Fruit fly (Drosophila melanogaster) whole organism, embryonic: ENCODE measurements around the gene atl.
A peak's percentile ranks its signal among the peaks of the same experiment; 100 is the strongest.

Experiments
- Bgb ChIP-seq: fragments of 200-800 bp; sonication (Bioruptor generic); IDR thresholded peaks from 2 replicates; pipeline ENCODE4 v1.3.6; 2022; ENCODE audit warnings: missing biosample characterization, missing genetic modification characterization; ENCODE audit not compliant: partially characterized antibody
- CG10147 ChIP-seq: fragments of 200-800 bp; sonication (Bioruptor generic); optimal IDR thresholded peaks from 2 replicates; lab custom pipeline; 2019; ENCODE audit warnings: missing biosample characterization, mild to moderate bottlenecking, missing genetic modification characterization, moderate library complexity
- CG10431 ChIP-seq: fragments of 200-800 bp; sonication (Bioruptor generic); optimal IDR thresholded peaks from 3 replicates; lab custom pipeline; 2018; ENCODE audit warnings: missing biosample characterization, mild to moderate bottlenecking, missing genetic modification characterization
- CG10565 ChIP-seq: fragments of 200-800 bp; sonication (Bioruptor generic); optimal IDR thresholded peaks from 3 replicates; lab custom pipeline; 2016; ENCODE audit warnings: missing biosample characterization, mild to moderate bottlenecking, missing genetic modification characterization
- CG11093 ChIP-seq: fragments of 200-800 bp; sonication (Bioruptor generic); IDR thresholded peaks from 3 replicates; pipeline ENCODE4 v1.3.6; 2022; ENCODE audit warnings: missing biosample characterization, missing genetic modification characterization
- CG15073 ChIP-seq: fragments of 200-800 bp; sonication (Bioruptor generic); optimal IDR thresholded peaks from 2 replicates; lab custom pipeline; 2016; ENCODE audit warnings: missing biosample characterization, missing genetic modification characterization
- CG15269 ChIP-seq: fragments of 200-800 bp; sonication (Bioruptor generic); optimal IDR thresholded peaks from 2 replicates; lab custom pipeline; 2018; ENCODE audit warnings: missing biosample characterization, mild to moderate bottlenecking, missing genetic modification characterization, moderate library complexity
- CG15479 ChIP-seq: fragments of 200-800 bp; sonication (Bioruptor generic); optimal IDR thresholded peaks from 3 replicates; lab custom pipeline; 2019; ENCODE audit warnings: missing biosample characterization, mild to moderate bottlenecking, missing genetic modification characterization, moderate library complexity
- CG1602 ChIP-seq: fragments of 200-800 bp; sonication (Bioruptor generic); optimal IDR thresholded peaks from 3 replicates; lab custom pipeline; 2016; ENCODE audit warnings: missing biosample characterization, missing genetic modification characterization
- CG18011 ChIP-seq: fragments of 200-800 bp; sonication (Bioruptor generic); optimal IDR thresholded peaks from 2 replicates; lab custom pipeline; 2017; ENCODE audit warnings: missing biosample characterization, missing genetic modification characterization, mild to moderate bottlenecking, moderate library complexity, missing genotype
- CG18599 ChIP-seq: fragments of 200-800 bp; sonication (Bioruptor generic); optimal IDR thresholded peaks from 3 replicates; lab custom pipeline; 2017; ENCODE audit warnings: missing biosample characterization, missing genetic modification characterization, mild to moderate bottlenecking, moderate library complexity, missing genetic modification reagents
- CG2120 ChIP-seq: fragments of 200-800 bp; sonication (Bioruptor generic); optimal IDR thresholded peaks from 3 replicates; lab custom pipeline; 2016; ENCODE audit warnings: missing biosample characterization, missing genetic modification characterization
- CG2129 ChIP-seq: fragments of 200-800 bp; sonication (Bioruptor generic); IDR thresholded peaks from 2 replicates; pipeline ENCODE4 v1.3.6; 2022; ENCODE audit warnings: missing biosample characterization, missing genetic modification characterization; ENCODE audit not compliant: partially characterized antibody
- CG3281 ChIP-seq: fragments of 200-800 bp; sonication (Bioruptor generic); optimal IDR thresholded peaks from 3 replicates; lab custom pipeline; 2017; ENCODE audit warnings: missing biosample characterization, mild to moderate bottlenecking, missing genetic modification characterization
- CG3838 ChIP-seq: fragments of 200-800 bp; sonication (Bioruptor generic); optimal IDR thresholded peaks from 3 replicates; lab custom pipeline; 2016; ENCODE audit warnings: missing biosample characterization, missing genetic modification characterization
- CG4328 ChIP-seq: fragments of 200-800 bp; sonication (Bioruptor generic); optimal IDR thresholded peaks from 3 replicates; lab custom pipeline; 2017; ENCODE audit warnings: missing biosample characterization, missing genetic modification reagents, missing genetic modification characterization
- CG43689 ChIP-seq: fragments of 200-800 bp; sonication (Bioruptor generic); IDR thresholded peaks from 2 replicates; pipeline ENCODE4 v1.3.6; 2022; ENCODE audit warnings: missing biosample characterization, missing genetic modification characterization
- CG6683 ChIP-seq: fragments of 200-800 bp; sonication (Bioruptor generic); optimal IDR thresholded peaks from 2 replicates; lab custom pipeline; 2017; ENCODE audit warnings: missing biosample characterization, mild to moderate bottlenecking, missing genetic modification characterization, missing genetic modification reagents
- CG7928 ChIP-seq: fragments of 200-800 bp; sonication (Bioruptor generic); optimal IDR thresholded peaks from 2 replicates; lab custom pipeline; 2017; ENCODE audit warnings: missing biosample characterization, mild to moderate bottlenecking, missing genetic modification characterization
- CG8388 ChIP-seq: fragments of 200-800 bp; sonication (Bioruptor generic); optimal IDR thresholded peaks from 2 replicates; lab custom pipeline; 2019; ENCODE audit warnings: missing biosample characterization, mild to moderate bottlenecking, missing genetic modification characterization, moderate library complexity
- CHES-1-like ChIP-seq: fragments of 200-800 bp; sonication (Bioruptor generic); optimal IDR thresholded peaks from 2 replicates; lab custom pipeline; 2016; ENCODE audit warnings: missing biosample characterization, missing genetic modification characterization
- ERR ChIP-seq: fragments of 200-800 bp; sonication (Bioruptor generic); optimal IDR thresholded peaks from 2 replicates; lab custom pipeline; 2016; ENCODE audit warnings: missing biosample characterization, missing genetic modification characterization
- Gug ChIP-seq: fragments of 200-800 bp; sonication (Bioruptor generic); IDR thresholded peaks from 4 replicates; pipeline ENCODE4 v1.3.6; 2022; ENCODE audit warnings: missing biosample characterization, missing genetic modification characterization
- HLH54F ChIP-seq: fragments of 200-800 bp; sonication (Bioruptor generic); optimal IDR thresholded peaks from 3 replicates; lab custom pipeline; 2016; ENCODE audit warnings: missing biosample characterization, missing genetic modification characterization
- Jarid2 ChIP-seq: fragments of 200-800 bp; sonication (Bioruptor generic); optimal IDR thresholded peaks from 3 replicates; lab custom pipeline; 2017; ENCODE audit warnings: mild to moderate bottlenecking, missing biosample characterization, missing genetic modification reagents, missing genetic modification characterization
- Lhr ChIP-seq: fragments of 200-800 bp; sonication (Bioruptor generic); optimal IDR thresholded peaks from 3 replicates; lab custom pipeline; 2017; ENCODE audit warnings: mild to moderate bottlenecking, missing biosample characterization, missing genetic modification reagents, missing genetic modification characterization
- Max ChIP-seq: fragments of 200-800 bp; sonication (Bioruptor generic); optimal IDR thresholded peaks from 2 replicates; lab custom pipeline; 2016; ENCODE audit warnings: missing biosample characterization, mild to moderate bottlenecking, missing genetic modification characterization
- PHDP ChIP-seq: fragments of 200-800 bp; sonication (Bioruptor generic); optimal IDR thresholded peaks from 3 replicates; lab custom pipeline; 2018; ENCODE audit warnings: missing biosample characterization, mild to moderate bottlenecking, missing genetic modification characterization, moderate library complexity
- Scr ChIP-seq: fragments of 200-800 bp; sonication (Bioruptor generic); IDR thresholded peaks from 2 replicates; pipeline ENCODE4 v1.3.6; 2022; ENCODE audit warnings: missing biosample characterization, missing genetic modification characterization; ENCODE audit not compliant: partially characterized antibody
- Six4 ChIP-seq: fragments of 200-800 bp; sonication (Bioruptor generic); optimal IDR thresholded peaks from 2 replicates; lab custom pipeline; 2016; ENCODE audit warnings: missing biosample characterization, missing genetic modification characterization
- Stat92E ChIP-seq, 3 experiments: fragments of >200 bp in 2 of 3; fragments of 200-800 bp in 1 of 3; sonication (Bioruptor generic) in 1 of 3; optimal IDR thresholded peaks; 2 replicates each; lab custom pipeline; 2017 to 2019; ENCODE audit warnings: missing biosample characterization in 3 of 3, missing genetic modification characterization in 3 of 3, mild to moderate bottlenecking in 1 of 3, moderate library complexity in 1 of 3
- Tbp ChIP-seq: fragments of >200 bp; optimal IDR thresholded peaks from 2 replicates; lab custom pipeline; 2018; ENCODE audit warnings: missing biosample characterization, missing genetic modification characterization
- Usf ChIP-seq: fragments of 200-800 bp; sonication (Bioruptor generic); optimal IDR thresholded peaks from 2 replicates; lab custom pipeline; 2017; ENCODE audit warnings: missing genotype, missing biosample characterization, missing genetic modification characterization
- YL-1 ChIP-seq: fragments of 200-800 bp; sonication (Bioruptor generic); optimal IDR thresholded peaks from 3 replicates; lab custom pipeline; 2017; ENCODE audit warnings: missing biosample characterization, mild to moderate bottlenecking, missing genetic modification characterization
- amos ChIP-seq: fragments of 200-800 bp; sonication (Bioruptor generic); IDR thresholded peaks from 2 replicates; pipeline ENCODE4 v1.3.6; 2022; ENCODE audit warnings: missing biosample characterization, missing genetic modification characterization; ENCODE audit not compliant: partially characterized antibody
- bowl ChIP-seq: fragments of 200-800 bp; sonication (Bioruptor generic); IDR thresholded peaks from 2 replicates; pipeline ENCODE4 v1.3.6; 2022; ENCODE audit warnings: missing biosample characterization, missing genetic modification characterization
- caup ChIP-seq: fragments of 200-800 bp; sonication (Bioruptor generic); optimal IDR thresholded peaks from 3 replicates; lab custom pipeline; 2017; ENCODE audit warnings: missing biosample characterization, mild to moderate bottlenecking, missing genetic modification characterization, moderate library complexity; ENCODE audit not compliant: severe bottlenecking
- danr ChIP-seq: fragments of 200-800 bp; sonication (Bioruptor generic); IDR thresholded peaks from 2 replicates; pipeline ENCODE4 v1.3.6; 2022; ENCODE audit warnings: missing biosample characterization, missing genetic modification characterization
- grn ChIP-seq: fragments of 200-800 bp; sonication (Bioruptor generic); optimal IDR thresholded peaks from 3 replicates; lab custom pipeline; 2017; ENCODE audit warnings: missing biosample characterization, missing genetic modification characterization
- gsb-n ChIP-seq: fragments of 200-800 bp; sonication (Bioruptor generic); optimal IDR thresholded peaks from 3 replicates; lab custom pipeline; 2018; ENCODE audit warnings: missing biosample characterization, mild to moderate bottlenecking, missing genetic modification characterization
- kni ChIP-seq: fragments of 200-800 bp; sonication (Bioruptor generic); optimal IDR thresholded peaks from 3 replicates; lab custom pipeline; 2017; ENCODE audit warnings: mild to moderate bottlenecking, missing biosample characterization, missing genetic modification reagents, missing genetic modification characterization
- lov ChIP-seq, 2 experiments: fragments of 200-800 bp in 1 of 2; fragments of >200 bp in 1 of 2; sonication (Bioruptor generic) in 1 of 2; IDR thresholded peaks in 1 of 2; optimal IDR thresholded peaks in 1 of 2; 2 replicates in 1 of 2; 3 replicates in 1 of 2; pipeline versions ENCODE4 v1.3.6 to Lab custom; 2017 to 2022; ENCODE audit warnings: missing biosample characterization in 1 of 2, missing genetic modification characterization in 1 of 2
- odd ChIP-seq: fragments of 200-800 bp; sonication (Bioruptor generic); optimal IDR thresholded peaks from 2 replicates; lab custom pipeline; 2017; ENCODE audit warnings: missing biosample characterization, mild to moderate bottlenecking, missing genetic modification characterization
- pnt ChIP-seq: fragments of 200-800 bp; sonication (Bioruptor generic); optimal IDR thresholded peaks from 3 replicates; lab custom pipeline; 2016; ENCODE audit warnings: missing biosample characterization, missing genetic modification characterization
- ssp ChIP-seq: fragments of 200-800 bp; sonication (Bioruptor generic); IDR thresholded peaks from 2 replicates; pipeline ENCODE4 v1.3.6; 2022; ENCODE audit warnings: missing biosample characterization, missing genetic modification characterization
- tna ChIP-seq: fragments of 200-800 bp; sonication (Bioruptor generic); IDR thresholded peaks from 2 replicates; pipeline ENCODE4 v1.3.6; 2022; ENCODE audit warnings: missing biosample characterization, missing genetic modification characterization; ENCODE audit not compliant: partially characterized antibody
- unc-4 ChIP-seq: fragments of 200-800 bp; sonication (Bioruptor generic); IDR thresholded peaks from 2 replicates; pipeline ENCODE4 v1.3.6; 2022; ENCODE audit warnings: missing biosample characterization, missing genetic modification characterization; ENCODE audit not compliant: partially characterized antibody
- wor ChIP-seq: fragments of 200-800 bp; sonication (Bioruptor generic); IDR thresholded peaks from 2 replicates; pipeline ENCODE4 v1.3.6; 2022; ENCODE audit warnings: missing biosample characterization, missing genetic modification characterization
- zfh2 ChIP-seq: fragments of 200-800 bp; sonication (Bioruptor generic); optimal IDR thresholded peaks from 2 replicates; lab custom pipeline; 2016; ENCODE audit warnings: missing biosample characterization, missing genetic modification characterization

Gene atl

DNA sequence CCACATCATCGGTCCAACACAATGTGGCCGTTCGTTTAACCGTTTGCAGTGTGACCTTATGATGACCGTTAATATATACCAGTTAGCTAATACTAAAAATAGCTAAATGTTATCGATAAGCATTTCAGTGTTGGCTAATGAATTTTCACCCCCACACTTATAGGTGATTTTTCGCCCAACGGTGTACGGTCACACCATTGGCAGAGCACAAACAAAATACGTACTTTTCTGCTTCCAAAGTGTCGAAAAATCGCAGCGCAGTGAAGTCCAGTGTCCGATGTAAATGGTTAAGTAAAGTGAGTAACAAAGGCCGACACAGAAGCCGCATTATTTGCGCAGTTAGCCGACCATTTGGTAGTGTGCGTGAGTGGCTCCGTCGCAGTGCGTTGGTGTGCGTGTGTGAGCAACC is at the start of gene atl, which contains the start of gene Syx18:
atl (plus strand) TSS at position 155 of the 409 bp plus-strand sequence.
Syx18 (minus strand) TSS at position 46 of the 409 bp plus-strand sequence.
- no peak for TF ChIP-seq gsb-n (tag; lab: Kevin White, UChicago)
- peak; percentile 72 for TF ChIP-seq Lhr (GFP tag; lab: Kevin White, UChicago)
- no peak for TF ChIP-seq CG10431 (GFP tag; lab: Kevin White, UChicago)
- TF ChIP-seq CG18011 (GFP tag; lab: Kevin White, UChicago) = no peak
- no peak for TF ChIP-seq CG43689 (GFP tag; lab: Robert Waterston, UW)
- no peak for TF ChIP-seq ERR (GFP tag; lab: Kevin White, UChicago)
- TF ChIP-seq CG8388 = no peak
- TF ChIP-seq unc-4 = 0 out of 2 replicates have a peak, but pooled peaks have one; percentile 46
- TF ChIP-seq CG7928 = peak; percentile 24
- no peak for TF ChIP-seq kni (GFP tag; lab: Kevin White, UChicago)
- no peak for TF ChIP-seq CG15073 (GFP tag; lab: Kevin White, UChicago)
- TF ChIP-seq zfh2 (GFP tag; lab: Kevin White, UChicago) = no peak
- TF ChIP-seq grn = no peak
- TF ChIP-seq Bgb (GFP tag; lab: Robert Waterston, UW) = peak; percentile 32; the same call in 1 of the 2 replicates
- no peak for TF ChIP-seq wor (GFP tag; lab: Robert Waterston, UW)
- TF ChIP-seq bowl (GFP tag; lab: Robert Waterston, UW) = no peak
- TF ChIP-seq Usf = no peak
- no peak for TF ChIP-seq CG11093
- TF ChIP-seq pnt = no peak
- no peak for TF ChIP-seq tna (GFP tag; lab: Robert Waterston, UW)
- TF ChIP-seq Max (GFP tag; lab: Kevin White, UChicago) = peak; percentile 3
- no peak for TF ChIP-seq odd (GFP tag; lab: Kevin White, UChicago)
- TF ChIP-seq Gug (GFP tag; lab: Robert Waterston, UW) = no peak
- TF ChIP-seq PHDP = peak; percentile 32
- no peak for TF ChIP-seq CG3281 (GFP tag; lab: Kevin White, UChicago)
- no peak for TF ChIP-seq ssp (GFP tag; lab: Robert Waterston, UW)
- TF ChIP-seq CG2120 = peak; percentile 28
- no peak for TF ChIP-seq CG4328 (GFP tag; lab: Kevin White, UChicago)
- no peak for TF ChIP-seq CG18599
- peak; percentile 31; the same call in 1 of the 2 replicates for TF ChIP-seq Scr (GFP tag; lab: Robert Waterston, UW)
- no peak for TF ChIP-seq CG10147 (GFP tag; lab: Kevin White, UChicago)
- peak; percentile 23 for TF ChIP-seq caup
- TF ChIP-seq Stat92E (GFP tag; optimal IDR thresholded peaks at IDR 0.05; lab: Kevin White, UChicago) = no peak
- TF ChIP-seq CHES-1-like (GFP tag; lab: Kevin White, UChicago) = peak; percentile 8
- TF ChIP-seq lov (optimal IDR thresholded peaks at IDR 0.05; lab: Kevin White, UChicago) = no peak
- no peak for TF ChIP-seq lov (GFP tag; IDR thresholded peaks at IDR 0.05; lab: Robert Waterston, UW)
- TF ChIP-seq CG3838 = no peak
- no peak for TF ChIP-seq CG2129
- no peak for TF ChIP-seq CG15269
- peak; percentile 37; the same call in 1 of the 2 replicates for TF ChIP-seq amos (GFP tag; lab: Robert Waterston, UW)
- TF ChIP-seq CG15479 (GFP tag; lab: Kevin White, UChicago) = no peak
- no peak for TF ChIP-seq CG6683 (GFP tag; lab: Kevin White, UChicago)
- peak; percentile 15 for TF ChIP-seq HLH54F (GFP tag; lab: Kevin White, UChicago)
- no peak for TF ChIP-seq Six4 (GFP tag; lab: Kevin White, UChicago)
- TF ChIP-seq CG10565 (GFP tag; lab: Kevin White, UChicago) = no peak
- TF ChIP-seq CG1602 (GFP tag; lab: Kevin White, UChicago) = no peak
- peak; percentile 94 for TF ChIP-seq YL-1 (GFP tag; lab: Kevin White, UChicago)
- TF ChIP-seq danr (GFP tag; lab: Robert Waterston, UW) = no peak
- no peak for TF ChIP-seq Tbp
- peak; percentile 61 for TF ChIP-seq Jarid2
